Worm (Caenorhabditis elegans) whole organism, late embryonic: ENCODE measurements around the gene srh-52.

Experiments used
- C38D4.7 ChIP-seq: fragments of 200-800 bp; sonication (Bioruptor generic); optimal IDR thresholded peaks from 2 replicates; lab custom pipeline; 2018; ENCODE audit warnings: mild to moderate bottlenecking, missing genetic modification characterization, moderate library complexity, missing compliant biosample characterization
- K02D7.2 ChIP-seq: sonication (generic microtip); optimal IDR thresholded peaks from 2 replicates; lab custom pipeline; 2017; ENCODE audit warnings: mild to moderate bottlenecking, missing genetic modification characterization, missing compliant biosample characterization
- ceh-18 ChIP-seq: sonication (generic microtip); optimal IDR thresholded peaks from 2 replicates; lab custom pipeline; 2016; ENCODE audit warnings: missing genetic modification characterization, missing compliant biosample characterization
- elt-2 ChIP-seq: sonication (generic microtip); optimal IDR thresholded peaks from 2 replicates; lab custom pipeline; 2016; ENCODE audit warnings: missing genetic modification reagents, missing genetic modification characterization, missing compliant biosample characterization
- fkh-10 ChIP-seq: fragments of 150-350 bp; optimal IDR thresholded peaks from 2 replicates; lab custom pipeline; 2014; ENCODE audit warnings: missing biosample characterization, missing genetic modification reagents, missing genetic modification characterization
- hlh-8 ChIP-seq: sonication (generic microtip); optimal IDR thresholded peaks from 2 replicates; lab custom pipeline; 2016; ENCODE audit warnings: missing genotype, missing genetic modification characterization, missing compliant biosample characterization
- pha-4 ChIP-seq: fragments of 150-350 bp; optimal IDR thresholded peaks from 2 replicates; lab custom pipeline; 2018; ENCODE audit warnings: missing biosample characterization, missing genetic modification reagents, missing genetic modification characterization
- pqm-1 ChIP-seq: sonication (generic microtip); optimal IDR thresholded peaks from 2 replicates; lab custom pipeline; 2016; ENCODE audit warnings: missing genetic modification characterization, missing compliant biosample characterization
- sox-2 ChIP-seq: fragments of 200-800 bp; sonication (Bioruptor generic); IDR thresholded peaks from 2 replicates; pipeline ENCODE4 v1.3.6; 2022; ENCODE audit warnings: missing genetic modification reagents, missing genetic modification characterization, missing compliant biosample characterization
- unc-55 ChIP-seq: sonication (generic microtip); optimal IDR thresholded peaks from 2 replicates; lab custom pipeline; 2017; ENCODE audit warnings: missing biosample characterization, missing genetic modification reagents, missing genetic modification characterization

DNA sequence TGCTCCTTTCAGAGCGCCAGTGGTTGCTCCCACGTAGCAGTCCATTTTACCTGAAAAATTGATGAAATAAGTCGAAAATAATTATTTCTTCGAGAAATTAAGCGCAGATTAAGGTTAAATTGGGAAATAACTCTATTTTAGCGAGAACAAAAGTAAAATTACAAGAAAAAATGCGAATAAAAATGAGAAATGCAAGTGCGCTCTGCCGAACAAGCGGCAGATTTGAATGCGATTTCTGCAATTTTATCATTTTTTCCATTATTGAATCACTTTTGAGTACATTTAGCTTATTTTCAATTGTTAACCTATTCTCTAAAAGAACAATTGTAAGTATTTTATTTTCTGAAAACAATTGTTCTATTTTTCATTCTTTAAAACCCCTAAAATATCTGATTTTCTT, 18.8 kb upstream of the srh-52 start, which contains the start of gene T06E6.1:
- no peak for TF ChIP-seq elt-2
- no peak for TF ChIP-seq K02D7.2 (tag; lab: Kevin White, UChicago)
- no peak for TF ChIP-seq unc-55
- no peak for TF ChIP-seq sox-2 (GFP tag; lab: Robert Waterston, UW)
- no peak for TF ChIP-seq pha-4 (tag; lab: Kevin White, UChicago)
- no peak for TF ChIP-seq pqm-1 (tag; lab: Kevin White, UChicago)
- no peak for TF ChIP-seq C38D4.7
- no peak for TF ChIP-seq ceh-18
- no peak for TF ChIP-seq fkh-10 (GFP tag; lab: Kevin White, UChicago)
- TF ChIP-seq hlh-8 (tag; lab: Kevin White, UChicago) = no peak
